Worm (Caenorhabditis elegans): ENCODE measurements around the gene serp-1.1.
A peak's percentile ranks its signal among the peaks of the same experiment; 100 is the strongest.

The serp-1.1 gene

ce11 chrX:15841086-15841622, at the start of gene serp-1.1 (continued):
- TF ChIP-seq lag-1 (GFP tag; IDR thresholded peaks at IDR 0.05) = peak; percentile 82; the same call in 1 of the 2 replicates
- TF ChIP-seq T07F8.4 (tag; optimal IDR thresholded peaks at IDR 0.05) = peak; percentile 40
- no peak for TF ChIP-seq mel-28 (tag; optimal IDR thresholded peaks at IDR 0.05; ENCODE audit: borderline replicate concordance)
- peak; percentile 90 for TF ChIP-seq F22D6.2 (tag; optimal IDR thresholded peaks at IDR 0.05)
- peak; percentile 97 for TF ChIP-seq Y53G8AR.9 (GFP tag; conservative IDR thresholded peaks at IDR 0.05)
- peak; percentile 39; the same call in 1 of the 2 replicates for TF ChIP-seq D2030.7 (GFP tag; IDR thresholded peaks at IDR 0.05)
- TF ChIP-seq hmg-1.2 (GFP tag; IDR thresholded peaks at IDR 0.05) = peak; percentile 87
- TF ChIP-seq B0019.2 (GFP tag; conservative IDR thresholded peaks at IDR 0.05) = no peak; the same call in 1 of the 2 replicates
- TF ChIP-seq let-607 (tag; optimal IDR thresholded peaks at IDR 0.05) = peak; percentile 100
- peak; percentile 95 for TF ChIP-seq C06A6.2 (GFP tag; conservative IDR thresholded peaks at IDR 0.05)
- peak; percentile 36 for TF ChIP-seq dpl-1 (GFP tag; optimal IDR thresholded peaks at IDR 0.05)
- TF ChIP-seq nhr-120 (GFP tag; IDR thresholded peaks at IDR 0.05) = peak; percentile 90; the same call in 1 of the 2 replicates
- peak; percentile 60; the same call in 1 of the 2 replicates for TF ChIP-seq sea-2 (GFP tag; IDR thresholded peaks at IDR 0.05)
- TF ChIP-seq bed-1 (GFP tag; IDR thresholded peaks at IDR 0.05) = no peak
- TF ChIP-seq ztf-28 (GFP tag; IDR thresholded peaks at IDR 0.05) = no peak
- peak; percentile 98 for TF ChIP-seq ztf-22 (GFP tag; optimal IDR thresholded peaks at IDR 0.05)
- no peak for TF ChIP-seq Y53F4B.3 (GFP tag; IDR thresholded peaks at IDR 0.05)
- TF ChIP-seq lin-35 (GFP tag; optimal IDR thresholded peaks at IDR 0.05) = peak in 2 of 3 experiments; percentile 61 to 90
- TF ChIP-seq ztf-26 (tag; optimal IDR thresholded peaks at IDR 0.05) = peak; percentile 97
- peak; percentile 64; the same call in 1 of the 2 replicates for TF ChIP-seq aptf-2 (GFP tag; conservative IDR thresholded peaks at IDR 0.05)
- peak; percentile 80 for TF ChIP-seq C17E4.6 (GFP tag; IDR thresholded peaks at IDR 0.05)
- TF ChIP-seq sptf-2 (GFP tag; optimal IDR thresholded peaks at IDR 0.05) = peak; percentile 59
- TF ChIP-seq fkh-3 (tag; optimal IDR thresholded peaks at IDR 0.05) = no peak
- no peak for TF ChIP-seq hrde-1 (tag; optimal IDR thresholded peaks at IDR 0.05; ENCODE audit: borderline replicate concordance)
- TF ChIP-seq ztf-6 (GFP tag; IDR thresholded peaks at IDR 0.05) = peak; percentile 75
- peak; percentile 35 for TF ChIP-seq lsl-1 (GFP tag; optimal IDR thresholded peaks at IDR 0.05)
- no peak for TF ChIP-seq ceh-79 (tag; optimal IDR thresholded peaks at IDR 0.05)
- TF ChIP-seq ekl-4 (GFP tag; IDR thresholded peaks at IDR 0.05) = peak; percentile 95
- TF ChIP-seq nhr-90 (tag; optimal IDR thresholded peaks at IDR 0.05) = peak; percentile 98
- TF ChIP-seq F52B5.7 (tag; optimal IDR thresholded peaks at IDR 0.05) = peak; percentile 81
- TF ChIP-seq F57A8.1 (GFP tag; optimal IDR thresholded peaks at IDR 0.05) = peak; percentile 50
- no peak for TF ChIP-seq snpc-3.4 (tag; optimal IDR thresholded peaks at IDR 0.05)
- peak; percentile 64 for TF ChIP-seq hsf-1 (GFP tag; IDR thresholded peaks at IDR 0.05)
- peak; percentile 98 for TF ChIP-seq lin-40 (tag; optimal IDR thresholded peaks at IDR 0.05)
- peak; percentile 89 for TF ChIP-seq B0035.1 (tag; optimal IDR thresholded peaks at IDR 0.05)
- no peak for TF ChIP-seq sdz-38 (tag; optimal IDR thresholded peaks at IDR 0.05)
- peak; percentile 70 for TF ChIP-seq nhr-27 (tag; optimal IDR thresholded peaks at IDR 0.05)
- no peak for TF ChIP-seq tbx-9 (tag; optimal IDR thresholded peaks at IDR 0.05; ENCODE audit: borderline replicate concordance)
- TF ChIP-seq atf-7 (tag; optimal IDR thresholded peaks at IDR 0.05) = peak; percentile 100
- peak; percentile 79 for TF ChIP-seq F57C9.4 (tag; optimal IDR thresholded peaks at IDR 0.05)
- TF ChIP-seq chd-7 (tag; optimal IDR thresholded peaks at IDR 0.05) = peak; percentile 99
- TF ChIP-seq lin-26 (GFP tag; IDR thresholded peaks at IDR 0.05) = peak; percentile 86
- peak; percentile 97 for TF ChIP-seq K11D2.4 (GFP tag; IDR thresholded peaks at IDR 0.05)
- peak; percentile 73 for TF ChIP-seq snpc-4 (GFP tag; optimal IDR thresholded peaks at IDR 0.05)
- peak; percentile 83 to 91 (median 88) for TF ChIP-seq snpc-4 (tag; optimal IDR thresholded peaks at IDR 0.05)
- TF ChIP-seq F33H1.4 (GFP tag; IDR thresholded peaks at IDR 0.05) = peak; percentile 48
- TF ChIP-seq attf-5 (GFP tag; optimal IDR thresholded peaks at IDR 0.05) = peak; percentile 96
- peak; percentile 68 for TF ChIP-seq zim-3 (tag; optimal IDR thresholded peaks at IDR 0.05)

Measured in whole organism, young adult.